Worm (Caenorhabditis elegans) whole organism, late embryonic: Measurements from ENCODE around the gene ccdc-55.

ENCODE experiments used
- C08G9.2 ChIP-seq: sonication (generic microtip); optimal IDR thresholded peaks from 2 replicates; lab custom pipeline; 2016; ENCODE audit warnings: mild to moderate bottlenecking, missing genetic modification characterization, moderate library complexity, missing compliant biosample characterization
- F13H6.1 ChIP-seq: sonication (generic microtip); optimal IDR thresholded peaks from 2 replicates; lab custom pipeline; 2016; ENCODE audit warnings: missing genetic modification characterization, missing compliant biosample characterization
- ama-1 ChIP-seq: fragments of 150-350 bp; optimal IDR thresholded peaks from 2 replicates; lab custom pipeline; 2014
- ceh-14 ChIP-seq: sonication (generic microtip); optimal IDR thresholded peaks from 2 replicates; lab custom pipeline; 2016; ENCODE audit warnings: missing genotype, missing genetic modification characterization, missing compliant biosample characterization
- ceh-18 ChIP-seq: sonication (generic microtip); optimal IDR thresholded peaks from 2 replicates; lab custom pipeline; 2016; ENCODE audit warnings: missing genetic modification characterization, missing compliant biosample characterization
- ceh-30 ChIP-seq: fragments of 150-350 bp; optimal IDR thresholded peaks from 2 replicates; lab custom pipeline; 2014; ENCODE audit warnings: missing biosample characterization, missing genetic modification characterization
- ceh-31 ChIP-seq: sonication (generic microtip); optimal IDR thresholded peaks from 2 replicates; lab custom pipeline; 2016; ENCODE audit warnings: missing genetic modification characterization, missing compliant biosample characterization
- ceh-34 ChIP-seq: sonication (generic microtip); optimal IDR thresholded peaks from 2 replicates; lab custom pipeline; 2016; ENCODE audit warnings: mild to moderate bottlenecking, missing genetic modification characterization, missing compliant biosample characterization
- dmd-4 ChIP-seq: sonication (generic microtip); optimal IDR thresholded peaks from 2 replicates; lab custom pipeline; 2016; ENCODE audit warnings: borderline replicate concordance, missing genetic modification characterization, missing compliant biosample characterization
- dve-1 ChIP-seq: sonication (generic microtip); optimal IDR thresholded peaks from 2 replicates; lab custom pipeline; 2017; ENCODE audit warnings: antibody characterized with exemption, mild to moderate bottlenecking, missing genetic modification characterization, missing compliant biosample characterization
- elt-2 ChIP-seq: sonication (generic microtip); optimal IDR thresholded peaks from 2 replicates; lab custom pipeline; 2016; ENCODE audit warnings: missing genetic modification reagents, missing genetic modification characterization, missing compliant biosample characterization
- ets-4 ChIP-seq: sonication (generic microtip); optimal IDR thresholded peaks from 2 replicates; lab custom pipeline; 2016; ENCODE audit warnings: missing genetic modification characterization, missing compliant biosample characterization
- fkh-10 ChIP-seq: fragments of 150-350 bp; optimal IDR thresholded peaks from 2 replicates; lab custom pipeline; 2014; ENCODE audit warnings: missing biosample characterization, missing genetic modification reagents, missing genetic modification characterization
- hlh-13 ChIP-seq: fragments of 200-800 bp; sonication (Bioruptor generic); optimal IDR thresholded peaks from 2 replicates; lab custom pipeline; 2018; ENCODE audit warnings: mild to moderate bottlenecking, missing genetic modification characterization, missing compliant biosample characterization
- hlh-15 ChIP-seq: sonication (generic microtip); optimal IDR thresholded peaks from 2 replicates; lab custom pipeline; 2016; ENCODE audit warnings: missing genetic modification characterization, missing compliant biosample characterization
- hlh-30 ChIP-seq: sonication (generic microtip); optimal IDR thresholded peaks from 2 replicates; lab custom pipeline; 2017; ENCODE audit warnings: antibody characterized with exemption, missing genetic modification characterization, missing compliant biosample characterization; ENCODE audit not compliant: insufficient read depth
- hlh-6 ChIP-seq: sonication (generic microtip); optimal IDR thresholded peaks from 2 replicates; lab custom pipeline; 2016; ENCODE audit warnings: missing genotype, missing genetic modification characterization, missing compliant biosample characterization
- hlh-8 ChIP-seq: sonication (generic microtip); optimal IDR thresholded peaks from 2 replicates; lab custom pipeline; 2016; ENCODE audit warnings: missing genotype, missing genetic modification characterization, missing compliant biosample characterization
- lim-6 ChIP-seq: sonication (generic microtip); optimal IDR thresholded peaks from 2 replicates; lab custom pipeline; 2016; ENCODE audit warnings: missing genetic modification characterization, missing compliant biosample characterization
- lin-11 ChIP-seq: fragments of 200-800 bp; sonication (Bioruptor generic); optimal IDR thresholded peaks from 2 replicates; lab custom pipeline; 2018; ENCODE audit warnings: mild to moderate bottlenecking, missing genetic modification characterization, missing compliant biosample characterization
- madf-2 ChIP-seq: sonication (generic microtip); optimal IDR thresholded peaks from 2 replicates; lab custom pipeline; 2017; ENCODE audit warnings: missing genetic modification characterization, missing compliant biosample characterization
- nfya-1 ChIP-seq: sonication (generic microtip); optimal IDR thresholded peaks from 2 replicates; lab custom pipeline; 2017; ENCODE audit warnings: missing genetic modification characterization, mild to moderate bottlenecking, missing compliant biosample characterization, antibody characterized with exemption, moderate library complexity
- nhr-232 ChIP-seq: sonication (generic microtip); optimal IDR thresholded peaks from 2 replicates; lab custom pipeline; 2016; ENCODE audit warnings: missing genetic modification characterization, missing compliant biosample characterization
- odd-2 ChIP-seq: sonication (generic microtip); optimal IDR thresholded peaks from 2 replicates; lab custom pipeline; 2017; ENCODE audit warnings: antibody characterized with exemption, mild to moderate bottlenecking, missing genetic modification characterization, missing compliant biosample characterization
- pax-1 ChIP-seq: fragments of 150-350 bp; optimal IDR thresholded peaks from 2 replicates; lab custom pipeline; 2014; ENCODE audit warnings: missing biosample characterization, missing genetic modification characterization
- pha-4 ChIP-seq: fragments of 150-350 bp; optimal IDR thresholded peaks from 2 replicates; lab custom pipeline; 2018; ENCODE audit warnings: missing biosample characterization, missing genetic modification reagents, missing genetic modification characterization
- pqm-1 ChIP-seq: sonication (generic microtip); optimal IDR thresholded peaks from 2 replicates; lab custom pipeline; 2016; ENCODE audit warnings: missing genetic modification characterization, missing compliant biosample characterization
- pros-1 ChIP-seq: fragments of 150-350 bp; optimal IDR thresholded peaks from 2 replicates; lab custom pipeline; 2014; ENCODE audit warnings: missing biosample characterization, missing genetic modification reagents, missing genetic modification characterization
- ref-2 ChIP-seq: sonication (generic microtip); optimal IDR thresholded peaks from 2 replicates; lab custom pipeline; 2016; ENCODE audit warnings: missing genetic modification characterization, missing compliant biosample characterization
- rnt-1 ChIP-seq: sonication (generic microtip); optimal IDR thresholded peaks from 2 replicates; lab custom pipeline; 2016; ENCODE audit warnings: missing genetic modification characterization, missing compliant biosample characterization
- sdc-2 ChIP-seq: sonication (generic microtip); optimal IDR thresholded peaks from 2 replicates; lab custom pipeline; 2016; ENCODE audit warnings: missing genotype, missing genetic modification characterization, missing compliant biosample characterization
- sox-4 ChIP-seq: sonication (generic microtip); optimal IDR thresholded peaks from 2 replicates; lab custom pipeline; 2017; ENCODE audit warnings: mild to moderate bottlenecking, missing genetic modification characterization, inconsistent platforms, missing compliant biosample characterization
- tbx-2 ChIP-seq: sonication (generic microtip); optimal IDR thresholded peaks from 2 replicates; lab custom pipeline; 2016; ENCODE audit warnings: missing genetic modification characterization, missing compliant biosample characterization
- unc-42 ChIP-seq: sonication (generic microtip); optimal IDR thresholded peaks from 2 replicates; lab custom pipeline; 2016; ENCODE audit warnings: missing genotype, missing genetic modification characterization, missing compliant biosample characterization
- unc-55 ChIP-seq: sonication (generic microtip); optimal IDR thresholded peaks from 2 replicates; lab custom pipeline; 2017; ENCODE audit warnings: missing biosample characterization, missing genetic modification reagents, missing genetic modification characterization
- zip-5 ChIP-seq: sonication (generic microtip); optimal IDR thresholded peaks from 2 replicates; lab custom pipeline; 2016; ENCODE audit warnings: missing genetic modification characterization, missing compliant biosample characterization

ccdc-55 gene

DNA sequence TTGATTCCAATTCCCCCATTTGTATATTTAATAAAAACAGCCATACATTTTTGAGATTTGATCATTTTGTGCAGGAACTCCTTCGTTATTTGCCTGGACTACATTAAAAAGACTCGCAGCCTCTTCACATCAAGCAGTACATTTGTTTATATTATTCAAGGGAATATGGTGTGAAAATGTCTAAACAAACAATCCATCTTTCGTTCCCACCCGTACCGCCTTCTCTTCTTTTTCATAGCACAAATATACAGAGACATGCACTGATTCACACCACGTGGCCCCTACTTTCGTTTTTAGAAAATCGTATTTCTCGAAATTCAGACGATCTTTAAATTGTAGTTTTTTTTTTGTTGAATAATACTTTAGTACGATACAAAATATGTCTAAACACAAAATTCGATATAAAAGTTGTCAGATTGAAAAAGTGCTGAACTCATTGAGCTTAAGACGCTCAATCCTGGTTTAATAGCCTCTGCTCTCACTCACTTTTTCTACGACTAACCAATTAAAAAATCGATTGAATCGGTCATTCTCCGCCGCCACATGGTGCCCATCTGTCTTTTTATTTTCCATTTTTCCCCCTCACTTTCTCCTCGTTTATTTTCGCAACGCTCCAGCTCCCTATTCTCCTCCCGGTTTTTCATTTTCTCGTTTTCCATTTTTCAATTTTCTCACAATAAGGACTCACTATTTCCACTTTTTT lies 26.9 kb upstream of the ccdc-55 start:
- TF ChIP-seq hlh-8 (tag; lab: Kevin White, UChicago): peak; percentile 94
- TF ChIP-seq F13H6.1 (tag; lab: Kevin White, UChicago): no peak
- peak; percentile 82 for TF ChIP-seq ama-1

DNA sequence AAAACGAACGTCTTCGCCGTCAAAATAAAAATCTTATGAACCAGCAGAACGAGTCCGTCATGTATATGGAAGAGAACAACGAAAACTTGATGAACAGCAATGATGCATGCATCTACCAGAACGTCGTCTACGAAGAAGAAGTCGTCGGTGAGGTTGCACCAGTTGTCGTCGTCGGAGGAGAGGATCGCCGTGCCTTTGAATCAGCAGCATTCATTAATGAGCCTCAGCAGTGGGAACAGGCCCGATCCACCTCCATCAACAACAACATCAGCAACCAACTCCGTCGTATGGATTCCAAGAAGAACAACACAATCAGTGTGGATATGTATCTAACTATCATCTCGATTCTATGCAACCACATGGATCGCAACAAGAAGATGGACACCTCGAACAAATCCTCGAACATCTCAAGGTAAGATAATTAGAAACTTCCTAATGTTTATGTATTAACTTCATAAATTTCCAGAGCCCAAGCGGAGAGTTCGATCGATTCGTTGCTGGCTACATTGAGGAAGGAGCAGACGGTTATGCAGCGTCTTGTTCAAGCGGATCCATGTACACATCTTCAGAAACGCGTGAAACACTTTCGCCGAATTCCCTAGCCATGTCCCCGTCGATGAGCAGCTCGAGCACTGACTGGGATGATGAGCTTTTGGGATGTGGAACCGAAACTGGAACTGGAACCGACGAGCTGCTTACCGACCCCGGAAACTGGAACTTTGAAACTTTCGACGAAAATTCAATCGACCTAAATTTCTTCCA lies 26.0 kb upstream of the ccdc-55 start:
- TF ChIP-seq ets-4: no peak
- no peak for TF ChIP-seq unc-42 (tag; lab: Kevin White, UChicago)
- no peak for TF ChIP-seq unc-55 (GFP tag; lab: Kevin White, UChicago)
- TF ChIP-seq sox-4 (tag; lab: Kevin White, UChicago): no peak
- no peak for TF ChIP-seq ceh-31 (tag; lab: Kevin White, UChicago)
- TF ChIP-seq ceh-30 (tag; lab: Kevin White, UChicago): no peak
- TF ChIP-seq ceh-34 (tag; lab: Kevin White, UChicago): no peak

DNA sequence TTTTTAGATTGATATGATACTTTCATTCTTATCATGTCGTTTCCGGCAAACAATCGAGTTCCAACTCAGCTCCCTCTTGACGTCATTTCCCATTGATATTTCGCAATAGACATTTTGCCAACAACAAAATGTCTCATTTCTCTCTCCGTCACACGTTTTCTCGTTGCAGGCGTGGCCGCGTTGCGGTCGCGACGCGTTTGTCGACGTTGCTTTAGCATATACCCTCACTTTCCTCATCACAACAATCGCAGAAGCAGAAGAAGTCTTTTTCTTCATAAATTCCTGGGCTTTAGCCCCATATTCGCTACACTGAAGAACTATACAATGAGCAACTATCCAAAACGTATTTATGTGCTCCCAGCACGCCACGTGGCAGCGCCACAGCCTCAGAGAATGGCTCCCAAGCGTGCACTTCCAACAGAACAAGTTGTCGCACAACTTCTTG lies 25.1 kb upstream of the ccdc-55 start, which contains the start of gene xbp-1:
TSS of gene xbp-1 (plus strand) at position 151 of the 445 bp plus-strand sequence.
- TF ChIP-seq dve-1 (tag; lab: Kevin White, UChicago): peak; percentile 87
- peak; percentile 11 for TF ChIP-seq C08G9.2
- no peak for TF ChIP-seq odd-2 (tag; lab: Kevin White, UChicago)
- no peak for TF ChIP-seq hlh-15 (tag; lab: Kevin White, UChicago)
- peak; percentile 2 for TF ChIP-seq sdc-2
- TF ChIP-seq lim-6 (tag; lab: Kevin White, UChicago): no peak
- TF ChIP-seq unc-42 (tag; lab: Kevin White, UChicago): peak; percentile 51
- TF ChIP-seq lin-11: no peak
- no peak for TF ChIP-seq zip-5 (tag; lab: Kevin White, UChicago)
- TF ChIP-seq hlh-6 (tag; lab: Kevin White, UChicago): no peak
- TF ChIP-seq ceh-18: peak; percentile 71
- no peak for TF ChIP-seq hlh-8 (tag; lab: Kevin White, UChicago)
- no peak for TF ChIP-seq pros-1 (tag; lab: Kevin White, UChicago)
- TF ChIP-seq F13H6.1 (tag; lab: Kevin White, UChicago): no peak
- TF ChIP-seq pha-4 (tag; lab: Kevin White, UChicago): no peak
- peak; percentile 41 for TF ChIP-seq dmd-4 (tag; lab: Kevin White, UChicago)
- TF ChIP-seq ceh-30 (tag; lab: Kevin White, UChicago): no peak
- no peak for TF ChIP-seq nhr-232 (tag; lab: Kevin White, UChicago)
- peak; percentile 76 for TF ChIP-seq rnt-1 (tag; lab: Kevin White, UChicago)
- TF ChIP-seq nfya-1: peak; percentile 87
- no peak for TF ChIP-seq sox-4 (tag; lab: Kevin White, UChicago)
- peak; percentile 68 for TF ChIP-seq ref-2 (tag; lab: Kevin White, UChicago)
- peak; percentile 38 for TF ChIP-seq ets-4
- peak; percentile 71 for TF ChIP-seq ceh-31 (tag; lab: Kevin White, UChicago)
- TF ChIP-seq ceh-14 (tag; lab: Kevin White, UChicago): peak; percentile 38
- peak; percentile 90 for TF ChIP-seq unc-55 (GFP tag; lab: Kevin White, UChicago)
- TF ChIP-seq elt-2 (tag; lab: Kevin White, UChicago): peak; percentile 76
- TF ChIP-seq madf-2 (tag; lab: Kevin White, UChicago): peak; percentile 22
- peak; percentile 20 for TF ChIP-seq fkh-10 (GFP tag; lab: Kevin White, UChicago)
- no peak for TF ChIP-seq hlh-13 (GFP tag; lab: Kevin White, UChicago)
- peak; percentile 77 for TF ChIP-seq pax-1
- peak; percentile 59 for TF ChIP-seq pqm-1 (tag; lab: Kevin White, UChicago)
- TF ChIP-seq tbx-2 (tag; lab: Kevin White, UChicago): peak; percentile 69
- TF ChIP-seq ama-1: peak; percentile 23
- TF ChIP-seq hlh-30 (tag; lab: Kevin White, UChicago): peak; percentile 62
